Fruit fly (Drosophila melanogaster) whole organism, embryonic: ENCODE results near the gene CG32985.

ENCODE experiments used
- Abd-B ChIP-seq: fragments of 200-800 bp; sonication (Bioruptor generic); optimal IDR thresholded peaks from 2 replicates; lab custom pipeline; 2018; ENCODE audit warnings: missing biosample characterization, mild to moderate bottlenecking, missing genetic modification characterization, moderate library complexity
- B-H1 ChIP-seq: fragments of 200-800 bp; sonication (Bioruptor generic); IDR thresholded peaks from 3 replicates; pipeline ENCODE4 v1.3.6; 2022; ENCODE audit warnings: missing biosample characterization, missing genetic modification characterization
- B-H2 ChIP-seq: fragments of 200-800 bp; sonication (Bioruptor generic); optimal IDR thresholded peaks from 2 replicates; lab custom pipeline; 2018; ENCODE audit warnings: missing biosample characterization, mild to moderate bottlenecking, missing genetic modification characterization
- Bgb ChIP-seq: fragments of 200-800 bp; sonication (Bioruptor generic); IDR thresholded peaks from 2 replicates; pipeline ENCODE4 v1.3.6; 2022; ENCODE audit warnings: missing biosample characterization, missing genetic modification characterization; ENCODE audit not compliant: partially characterized antibody
- CG10366 ChIP-seq: fragments of 200-800 bp; sonication (Bioruptor generic); IDR thresholded peaks from 2 replicates; pipeline ENCODE4 v1.3.6; 2022; ENCODE audit warnings: missing biosample characterization, missing genetic modification characterization
- CG1233 ChIP-seq: fragments of 200-800 bp; sonication (Bioruptor generic); optimal IDR thresholded peaks from 4 replicates; lab custom pipeline; 2018; ENCODE audit warnings: missing biosample characterization, mild to moderate bottlenecking, missing genetic modification characterization
- CG1529 ChIP-seq: fragments of 200-800 bp; sonication (Bioruptor generic); optimal IDR thresholded peaks from 3 replicates; lab custom pipeline; 2018; ENCODE audit warnings: missing biosample characterization, missing genetic modification characterization
- CG18262 ChIP-seq: fragments of 200-800 bp; optimal IDR thresholded peaks from 3 replicates; lab custom pipeline; 2019; ENCODE audit warnings: missing biosample characterization, mild to moderate bottlenecking, missing genetic modification characterization, moderate library complexity
- CG2120 ChIP-seq: fragments of 200-800 bp; sonication (Bioruptor generic); optimal IDR thresholded peaks from 3 replicates; lab custom pipeline; 2016; ENCODE audit warnings: missing biosample characterization, missing genetic modification characterization
- CG2678 ChIP-seq: fragments of 200-800 bp; sonication (Bioruptor generic); optimal IDR thresholded peaks from 3 replicates; lab custom pipeline; 2019; ENCODE audit warnings: missing biosample characterization, mild to moderate bottlenecking, missing genetic modification characterization, moderate library complexity
- CG31365 ChIP-seq: fragments of 200-800 bp; sonication (Bioruptor generic); optimal IDR thresholded peaks from 2 replicates; lab custom pipeline; 2018; ENCODE audit warnings: missing biosample characterization, mild to moderate bottlenecking, missing genetic modification characterization
- CG4328 ChIP-seq: fragments of 200-800 bp; sonication (Bioruptor generic); optimal IDR thresholded peaks from 3 replicates; lab custom pipeline; 2017; ENCODE audit warnings: missing biosample characterization, missing genetic modification reagents, missing genetic modification characterization
- CG8089 ChIP-seq: fragments of 200-800 bp; sonication (Bioruptor generic); optimal IDR thresholded peaks from 3 replicates; lab custom pipeline; 2016; ENCODE audit warnings: missing biosample characterization, missing genetic modification characterization
- Doc3 ChIP-seq: fragments of 200-800 bp; sonication (Bioruptor generic); IDR thresholded peaks from 3 replicates; pipeline ENCODE4 v1.3.6; 2022; ENCODE audit warnings: missing biosample characterization, missing genetic modification characterization; ENCODE audit not compliant: partially characterized antibody
- HLH54F ChIP-seq: fragments of 200-800 bp; sonication (Bioruptor generic); optimal IDR thresholded peaks from 3 replicates; lab custom pipeline; 2016; ENCODE audit warnings: missing biosample characterization, missing genetic modification characterization
- Hand ChIP-seq: fragments of 200-800 bp; sonication (Bioruptor generic); optimal IDR thresholded peaks from 2 replicates; lab custom pipeline; 2017; ENCODE audit warnings: mild to moderate bottlenecking, missing biosample characterization, missing genetic modification reagents, missing genetic modification characterization
- Hr78 ChIP-seq, 2 experiments: fragments of 200-800 bp in 1 of 2; fragments of >200 bp in 1 of 2; sonication (Bioruptor generic) in 1 of 2; optimal IDR thresholded peaks; 2 replicates each; lab custom pipeline; 2017 to 2019; ENCODE audit warnings: missing biosample characterization in 2 of 2, missing genetic modification characterization in 2 of 2, mild to moderate bottlenecking in 1 of 2, moderate library complexity in 1 of 2
- Meics ChIP-seq: fragments of 200-800 bp; sonication (Bioruptor generic); optimal IDR thresholded peaks from 2 replicates; lab custom pipeline; 2017; ENCODE audit warnings: missing biosample characterization, mild to moderate bottlenecking, missing genetic modification characterization
- Myb ChIP-seq: fragments of 200-800 bp; sonication (Bioruptor generic); optimal IDR thresholded peaks from 2 replicates; lab custom pipeline; 2016; ENCODE audit warnings: missing biosample characterization, missing genetic modification characterization
- NFAT ChIP-seq: fragments of 200-800 bp; sonication (Bioruptor generic); IDR thresholded peaks from 2 replicates; pipeline ENCODE4 v1.3.6; 2022; ENCODE audit warnings: missing biosample characterization, missing genetic modification characterization
- NK7.1 ChIP-seq: fragments of 200-800 bp; sonication (Bioruptor generic); optimal IDR thresholded peaks from 3 replicates; lab custom pipeline; 2016; ENCODE audit warnings: missing biosample characterization, missing genetic modification characterization
- Rfx ChIP-seq: fragments of 200-800 bp; sonication (Bioruptor generic); IDR thresholded peaks from 2 replicates; pipeline ENCODE4 v1.3.6; 2022; ENCODE audit warnings: missing biosample characterization, missing genetic modification characterization
- Scr ChIP-seq: fragments of 200-800 bp; sonication (Bioruptor generic); IDR thresholded peaks from 2 replicates; pipeline ENCODE4 v1.3.6; 2022; ENCODE audit warnings: missing biosample characterization, missing genetic modification characterization; ENCODE audit not compliant: partially characterized antibody
- TFAM ChIP-seq: fragments of 200-800 bp; sonication (Bioruptor generic); optimal IDR thresholded peaks from 2 replicates; lab custom pipeline; 2017; ENCODE audit warnings: missing biosample characterization, missing genetic modification characterization, inconsistent platforms
- Taf1 ChIP-seq: fragments of 200-800 bp; sonication (Bioruptor generic); IDR thresholded peaks from 2 replicates; pipeline ENCODE4 v1.3.6; 2022; ENCODE audit warnings: missing biosample characterization, missing genetic modification characterization
- Xbp1 ChIP-seq: fragments of 200-800 bp; sonication (Bioruptor generic); optimal IDR thresholded peaks from 3 replicates; lab custom pipeline; 2016; ENCODE audit warnings: missing biosample characterization, mild to moderate bottlenecking, missing genetic modification characterization
- bowl ChIP-seq: fragments of 200-800 bp; sonication (Bioruptor generic); IDR thresholded peaks from 2 replicates; pipeline ENCODE4 v1.3.6; 2022; ENCODE audit warnings: missing biosample characterization, missing genetic modification characterization
- cg ChIP-seq: fragments of 200-800 bp; sonication (Bioruptor generic); optimal IDR thresholded peaks from 3 replicates; lab custom pipeline; 2019; ENCODE audit warnings: missing biosample characterization, mild to moderate bottlenecking, missing genetic modification characterization, moderate library complexity
- chif ChIP-seq, 2 experiments: fragments of 200-800 bp; sonication (Bioruptor generic); optimal IDR thresholded peaks; 3 replicates each; lab custom pipeline; 2016; ENCODE audit warnings: missing biosample characterization in 2 of 2, missing genetic modification characterization in 2 of 2
- chm ChIP-seq: fragments of 200-800 bp; sonication (Bioruptor generic); IDR thresholded peaks from 2 replicates; pipeline ENCODE4 v1.3.6; 2022; ENCODE audit warnings: missing biosample characterization, missing genetic modification characterization
- dm ChIP-seq: fragments of 200-800 bp; sonication (Bioruptor generic); optimal IDR thresholded peaks from 3 replicates; lab custom pipeline; 2016; ENCODE audit warnings: missing biosample characterization, missing genetic modification characterization
- dmrt11E ChIP-seq: fragments of 200-800 bp; sonication (Bioruptor generic); optimal IDR thresholded peaks from 3 replicates; lab custom pipeline; 2018; ENCODE audit warnings: missing biosample characterization, mild to moderate bottlenecking, missing genetic modification characterization, moderate library complexity
- dmrt99B ChIP-seq: fragments of 200-800 bp; sonication (Bioruptor generic); optimal IDR thresholded peaks from 2 replicates; lab custom pipeline; 2018; ENCODE audit warnings: missing biosample characterization, mild to moderate bottlenecking, missing genetic modification characterization, moderate library complexity
- dpn ChIP-seq, 2 experiments: fragments of 200-800 bp; sonication (Bioruptor generic); optimal IDR thresholded peaks; 3 replicates each; lab custom pipeline; 2016; ENCODE audit warnings: missing biosample characterization in 2 of 2, missing genetic modification characterization in 2 of 2
- fd3F ChIP-seq: fragments of 200-800 bp; sonication (Bioruptor generic); optimal IDR thresholded peaks from 2 replicates; lab custom pipeline; 2018; ENCODE audit warnings: missing biosample characterization, mild to moderate bottlenecking, missing genetic modification characterization, moderate library complexity
- fu2 ChIP-seq: fragments of 200-800 bp; sonication (Bioruptor generic); optimal IDR thresholded peaks from 2 replicates; lab custom pipeline; 2016; ENCODE audit warnings: missing biosample characterization, missing genetic modification characterization
- gsb-n ChIP-seq: fragments of 200-800 bp; sonication (Bioruptor generic); optimal IDR thresholded peaks from 3 replicates; lab custom pipeline; 2018; ENCODE audit warnings: missing biosample characterization, mild to moderate bottlenecking, missing genetic modification characterization
- gt ChIP-seq: fragments of 200-800 bp; sonication (Bioruptor generic); IDR thresholded peaks from 2 replicates; pipeline ENCODE4 v1.3.6; 2022; ENCODE audit warnings: missing biosample characterization, missing genetic modification characterization
- ham ChIP-seq: fragments of 200-800 bp; sonication (Bioruptor generic); IDR thresholded peaks from 2 replicates; pipeline ENCODE4 v1.3.6; 2022; ENCODE audit warnings: missing biosample characterization, missing genetic modification characterization
- ind ChIP-seq: fragments of 200-800 bp; sonication (Bioruptor generic); optimal IDR thresholded peaks from 3 replicates; lab custom pipeline; 2016; ENCODE audit warnings: missing biosample characterization, missing genetic modification characterization
- ken ChIP-seq: fragments of 200-800 bp; sonication (Bioruptor generic); IDR thresholded peaks from 3 replicates; pipeline ENCODE4 v1.3.6; 2022; ENCODE audit warnings: missing biosample characterization, missing genetic modification characterization
- lmd ChIP-seq: fragments of 200-800 bp; sonication (Bioruptor generic); IDR thresholded peaks from 2 replicates; pipeline ENCODE4 v1.3.6; 2022; ENCODE audit warnings: missing biosample characterization, missing genetic modification characterization
- mld ChIP-seq: fragments of 200-800 bp; sonication (Bioruptor generic); IDR thresholded peaks from 3 replicates; pipeline ENCODE4 v1.3.6; 2022; ENCODE audit warnings: missing biosample characterization, missing genetic modification characterization; ENCODE audit not compliant: partially characterized antibody
- ranshi ChIP-seq: fragments of 200-800 bp; sonication (Bioruptor generic); IDR thresholded peaks from 2 replicates; pipeline ENCODE4 v1.3.6; 2022; ENCODE audit warnings: missing biosample characterization, missing genetic modification characterization
- sens-2 ChIP-seq: fragments of 200-800 bp; sonication (Bioruptor generic); IDR thresholded peaks from 2 replicates; pipeline ENCODE4 v1.3.6; 2022; ENCODE audit warnings: missing biosample characterization, missing genetic modification characterization
- unc-4 ChIP-seq: fragments of 200-800 bp; sonication (Bioruptor generic); IDR thresholded peaks from 2 replicates; pipeline ENCODE4 v1.3.6; 2022; ENCODE audit warnings: missing biosample characterization, missing genetic modification characterization; ENCODE audit not compliant: partially characterized antibody
- wdn ChIP-seq: fragments of 200-800 bp; sonication (Bioruptor generic); IDR thresholded peaks from 2 replicates; pipeline ENCODE4 v1.3.6; 2022; ENCODE audit warnings: missing biosample characterization, missing genetic modification characterization
- yki ChIP-seq: fragments of >200 bp; optimal IDR thresholded peaks from 3 replicates; lab custom pipeline; 2018
- zen ChIP-seq: fragments of 200-800 bp; sonication (Bioruptor generic); optimal IDR thresholded peaks from 3 replicates; lab custom pipeline; 2018; ENCODE audit warnings: missing biosample characterization, mild to moderate bottlenecking, missing genetic modification characterization, moderate library complexity
- zen2 ChIP-seq: fragments of 200-800 bp; sonication (Bioruptor generic); IDR thresholded peaks from 3 replicates; pipeline ENCODE4 v1.3.6; 2022; ENCODE audit warnings: missing biosample characterization, missing genetic modification characterization; ENCODE audit not compliant: partially characterized antibody
- zfh1 ChIP-seq: fragments of 200-800 bp; sonication (Bioruptor generic); IDR thresholded peaks from 3 replicates; pipeline ENCODE4 v1.3.6; 2022; ENCODE audit warnings: missing biosample characterization, missing genetic modification characterization
- zfh2 ChIP-seq: fragments of 200-800 bp; sonication (Bioruptor generic); optimal IDR thresholded peaks from 2 replicates; lab custom pipeline; 2016; ENCODE audit warnings: missing biosample characterization, missing genetic modification characterization

CG32985 gene

dm6 chr2L:8943110-8943509, 19.2 kb upstream of the CG32985 start, which contains the start of gene CG9515 (continued):
- TF ChIP-seq zen2 (peak; percentile 96), ranshi (GFP tag; lab: Robert Waterston, UW) (no peak), dpn (GFP tag; optimal IDR thresholded peaks at IDR 0.05; lab: Kevin White, UChicago) (no peak), gsb-n (tag; lab: Kevin White, UChicago) (no peak), NFAT (GFP tag; lab: Robert Waterston, UW) (no peak), B-H1 (no peak), ham (GFP tag; lab: Robert Waterston, UW) (no peak), Abd-B (GFP tag; lab: Kevin White, UChicago) (no peak), Rfx (no peak), CG1529 (GFP tag; lab: Kevin White, UChicago) (no peak), dmrt99B (no peak), CG2678 (tag; lab: Kevin White, UChicago) (no peak), unc-4 (peak; percentile 71), ind (GFP tag; lab: Kevin White, UChicago) (no peak), B-H2 (GFP tag; lab: Kevin White, UChicago) (peak; percentile 27), chm (no peak), gt (GFP tag; lab: Robert Waterston, UW) (no peak), Bgb (GFP tag; lab: Robert Waterston, UW) (peak; percentile 95), CG1233 (GFP tag; lab: Kevin White, UChicago) (no peak), Taf1 (GFP tag; lab: Robert Waterston, UW) (no peak), Doc3 (GFP tag; lab: Robert Waterston, UW) (peak; percentile 71), chif (GFP tag; optimal IDR thresholded peaks at IDR 0.05; lab: Kevin White, UChicago) (no peak), yki (lab: Kevin White, UChicago) (no peak), zfh1 (no peak), wdn (GFP tag; lab: Robert Waterston, UW) (no peak), lmd (GFP tag; lab: Robert Waterston, UW) (no peak), mld (GFP tag; lab: Robert Waterston, UW) (no peak), bowl (no peak), Hr78 (GFP tag; optimal IDR thresholded peaks at IDR 0.05; lab: Kevin White, UChicago) (no peak), CG31365 (tag; lab: Kevin White, UChicago) (no peak), Xbp1 (no peak), dm (peak; percentile 80), zen (peak; percentile 49), CG2120 (GFP tag; lab: Kevin White, UChicago) (peak; percentile 24), HLH54F (GFP tag; lab: Kevin White, UChicago) (no peak), sens-2 (GFP tag; lab: Robert Waterston, UW) (no peak), CG4328 (GFP tag; lab: Kevin White, UChicago) (no peak), TFAM (GFP tag; lab: Kevin White, UChicago) (no peak), ken (GFP tag; lab: Robert Waterston, UW) (no peak), Myb (GFP tag; lab: Kevin White, UChicago) (peak; percentile 80), CG8089 (no peak), Meics (GFP tag; lab: Kevin White, UChicago) (no peak), Hand (no peak), fd3F (GFP tag; lab: Kevin White, UChicago) (no peak), fu2 (no peak), CG18262 (tag; lab: Kevin White, UChicago) (no peak), zfh2 (GFP tag; lab: Kevin White, UChicago) (no peak), cg (GFP tag; lab: Kevin White, UChicago) (no peak), CG10366 (no peak), dmrt11E (tag; lab: Kevin White, UChicago) (no peak), Scr (peak; percentile 71), NK7.1 (GFP tag; lab: Kevin White, UChicago) (no peak)
